Fruit fly (Drosophila melanogaster) whole organism, embryonic: ENCODE data around the gene CG17982.

ENCODE experiments used
- Bgb ChIP-seq: fragments of 200-800 bp; sonication (Bioruptor generic); IDR thresholded peaks from 2 replicates; pipeline ENCODE4 v1.3.6; 2022; ENCODE audit warnings: missing biosample characterization, missing genetic modification characterization; ENCODE audit not compliant: partially characterized antibody
- Blimp-1 ChIP-seq: fragments of 200-800 bp; sonication (Bioruptor generic); optimal IDR thresholded peaks from 3 replicates; lab custom pipeline; 2018; ENCODE audit warnings: missing biosample characterization, missing genetic modification characterization, mild to moderate bottlenecking, moderate library complexity, missing genetic modification reagents
- CG10543 ChIP-seq: fragments of 200-800 bp; sonication (Bioruptor generic); optimal IDR thresholded peaks from 3 replicates; lab custom pipeline; 2017; ENCODE audit warnings: missing biosample characterization, mild to moderate bottlenecking, missing genetic modification characterization, moderate library complexity
- CG11695 ChIP-seq: fragments of 200-800 bp; sonication (Bioruptor generic); IDR thresholded peaks from 3 replicates; pipeline ENCODE4 v1.3.6; 2022; ENCODE audit warnings: missing biosample characterization, missing genetic modification characterization
- CG11696 ChIP-seq: fragments of 200-800 bp; sonication (Bioruptor generic); IDR thresholded peaks from 2 replicates; pipeline ENCODE4 v1.3.6; 2022; ENCODE audit warnings: missing biosample characterization, missing genetic modification characterization
- CG12391 ChIP-seq: fragments of 200-800 bp; sonication (Bioruptor generic); optimal IDR thresholded peaks from 3 replicates; lab custom pipeline; 2018; ENCODE audit warnings: missing biosample characterization, mild to moderate bottlenecking, missing genetic modification characterization, moderate library complexity
- CG15011 ChIP-seq: fragments of 200-800 bp; sonication (Bioruptor generic); optimal IDR thresholded peaks from 3 replicates; lab custom pipeline; 2018; ENCODE audit warnings: missing biosample characterization, mild to moderate bottlenecking, missing genetic modification characterization
- CG15514 ChIP-seq: fragments of 200-800 bp; sonication (Bioruptor generic); optimal IDR thresholded peaks from 3 replicates; lab custom pipeline; 2017; ENCODE audit warnings: missing biosample characterization, missing genetic modification characterization, mild to moderate bottlenecking, moderate library complexity, missing genetic modification reagents
- CG1647 ChIP-seq: fragments of 200-800 bp; sonication (Bioruptor generic); optimal IDR thresholded peaks from 3 replicates; lab custom pipeline; 2016; ENCODE audit warnings: missing biosample characterization, missing genetic modification characterization
- CG18764 ChIP-seq: fragments of 200-800 bp; sonication (Bioruptor generic); optimal IDR thresholded peaks from 3 replicates; lab custom pipeline; 2016; ENCODE audit warnings: missing biosample characterization, missing genetic modification characterization
- CG4707 ChIP-seq: fragments of 200-800 bp; sonication (Bioruptor generic); optimal IDR thresholded peaks from 2 replicates; lab custom pipeline; 2018; ENCODE audit warnings: missing biosample characterization, mild to moderate bottlenecking, missing genetic modification characterization, moderate library complexity
- CG6272 ChIP-seq: fragments of 200-800 bp; sonication (Bioruptor generic); IDR thresholded peaks from 2 replicates; pipeline ENCODE4 v1.3.6; 2022; ENCODE audit warnings: missing biosample characterization, missing genetic modification characterization
- CG8089 ChIP-seq: fragments of 200-800 bp; sonication (Bioruptor generic); optimal IDR thresholded peaks from 3 replicates; lab custom pipeline; 2016; ENCODE audit warnings: missing biosample characterization, missing genetic modification characterization
- CG8281 ChIP-seq: fragments of 200-800 bp; sonication (Bioruptor generic); optimal IDR thresholded peaks from 2 replicates; lab custom pipeline; 2018; ENCODE audit warnings: missing biosample characterization, mild to moderate bottlenecking, missing genetic modification characterization, moderate library complexity
- CG8290 ChIP-seq, 3 experiments: fragments of 200-800 bp; sonication (Bioruptor generic); optimal IDR thresholded peaks; 2 replicates each; lab custom pipeline; 2016 to 2019; ENCODE audit warnings: missing biosample characterization in 3 of 3, missing genetic modification characterization in 3 of 3, mild to moderate bottlenecking in 2 of 3, moderate library complexity in 1 of 3
- CG9817 ChIP-seq: fragments of 200-800 bp; sonication (Bioruptor generic); optimal IDR thresholded peaks from 2 replicates; lab custom pipeline; 2018; ENCODE audit warnings: missing biosample characterization, mild to moderate bottlenecking, missing genetic modification characterization, moderate library complexity
- D19A ChIP-seq: fragments of 200-800 bp; optimal IDR thresholded peaks from 3 replicates; lab custom pipeline; 2019; ENCODE audit warnings: missing biosample characterization, mild to moderate bottlenecking, missing genetic modification characterization, moderate library complexity
- Dip2 ChIP-seq: fragments of 200-800 bp; sonication (Bioruptor generic); IDR thresholded peaks from 2 replicates; pipeline ENCODE4 v1.3.6; 2022; ENCODE audit warnings: missing biosample characterization, missing genetic modification characterization
- Dp ChIP-seq: fragments of 200-800 bp; sonication (Bioruptor generic); optimal IDR thresholded peaks from 2 replicates; lab custom pipeline; 2018; ENCODE audit warnings: missing biosample characterization, mild to moderate bottlenecking, missing genetic modification characterization, moderate library complexity
- Dref ChIP-seq: fragments of 200-800 bp; sonication (Bioruptor generic); IDR thresholded peaks from 2 replicates; pipeline ENCODE4 v1.3.6; 2022; ENCODE audit warnings: missing biosample characterization, missing genetic modification characterization
- Gsc ChIP-seq: fragments of 200-800 bp; sonication (Bioruptor generic); IDR thresholded peaks from 2 replicates; pipeline ENCODE4 v1.3.6; 2022; ENCODE audit warnings: missing biosample characterization, missing genetic modification characterization
- NFAT ChIP-seq: fragments of 200-800 bp; sonication (Bioruptor generic); IDR thresholded peaks from 2 replicates; pipeline ENCODE4 v1.3.6; 2022; ENCODE audit warnings: missing biosample characterization, missing genetic modification characterization
- Optix ChIP-seq: fragments of 200-800 bp; sonication (Bioruptor generic); IDR thresholded peaks from 3 replicates; pipeline ENCODE4 v1.3.6; 2022; ENCODE audit warnings: missing biosample characterization, missing genetic modification characterization
- Sin3A ChIP-seq: fragments of >200 bp; optimal IDR thresholded peaks from 2 replicates; lab custom pipeline; 2018
- Sox102F ChIP-seq: fragments of 200-800 bp; sonication (Bioruptor generic); optimal IDR thresholded peaks from 2 replicates; lab custom pipeline; 2018; ENCODE audit warnings: missing biosample characterization, mild to moderate bottlenecking, missing genetic modification characterization, moderate library complexity
- Sry-δ ChIP-seq: fragments of 200-800 bp; sonication (Bioruptor generic); optimal IDR thresholded peaks from 2 replicates; lab custom pipeline; 2016; ENCODE audit warnings: missing biosample characterization, missing genetic modification characterization
- Trl ChIP-seq, 3 experiments: fragments of >200 bp in 2 of 3; fragments of 200-800 bp in 1 of 3; sonication (Bioruptor generic) in 1 of 3; optimal IDR thresholded peaks; 2 replicates in 1 of 3; 3 replicates in 2 of 3; lab custom pipeline; 2016 to 2017; ENCODE audit warnings: missing biosample characterization in 1 of 3, missing genetic modification characterization in 1 of 3
- bab2 ChIP-seq: fragments of 200-800 bp; sonication (Bioruptor generic); optimal IDR thresholded peaks from 2 replicates; lab custom pipeline; 2016; ENCODE audit warnings: missing biosample characterization, missing genetic modification characterization
- cg ChIP-seq: fragments of 200-800 bp; sonication (Bioruptor generic); optimal IDR thresholded peaks from 3 replicates; lab custom pipeline; 2019; ENCODE audit warnings: missing biosample characterization, mild to moderate bottlenecking, missing genetic modification characterization, moderate library complexity
- ci ChIP-seq: fragments of 200-800 bp; sonication (Bioruptor generic); IDR thresholded peaks from 3 replicates; pipeline ENCODE4 v1.3.6; 2022; ENCODE audit warnings: missing biosample characterization, missing genetic modification characterization
- crol ChIP-seq: fragments of 200-800 bp; sonication (Bioruptor generic); IDR thresholded peaks from 2 replicates; pipeline ENCODE4 v1.3.6; 2022; ENCODE audit warnings: missing biosample characterization, missing genetic modification characterization
- dmrt11E ChIP-seq: fragments of 200-800 bp; sonication (Bioruptor generic); optimal IDR thresholded peaks from 3 replicates; lab custom pipeline; 2018; ENCODE audit warnings: missing biosample characterization, mild to moderate bottlenecking, missing genetic modification characterization, moderate library complexity
- fd64A ChIP-seq: fragments of 200-800 bp; sonication (Bioruptor generic); optimal IDR thresholded peaks from 3 replicates; lab custom pipeline; 2018; ENCODE audit warnings: missing biosample characterization, mild to moderate bottlenecking, missing genetic modification characterization
- gt ChIP-seq: fragments of 200-800 bp; sonication (Bioruptor generic); IDR thresholded peaks from 2 replicates; pipeline ENCODE4 v1.3.6; 2022; ENCODE audit warnings: missing biosample characterization, missing genetic modification characterization
- her ChIP-seq: fragments of 200-800 bp; sonication (Bioruptor generic); optimal IDR thresholded peaks from 2 replicates; lab custom pipeline; 2016; ENCODE audit warnings: missing biosample characterization, missing genetic modification characterization
- hkb ChIP-seq, 2 experiments: fragments of 200-800 bp in 1 of 2; fragments of >200 bp in 1 of 2; sonication (Bioruptor generic) in 1 of 2; IDR thresholded peaks in 1 of 2; optimal IDR thresholded peaks in 1 of 2; 2 replicates each; pipeline versions ENCODE4 v1.3.6 to Lab custom; 2017 to 2022; ENCODE audit warnings: missing biosample characterization in 1 of 2, missing genetic modification characterization in 1 of 2
- insv ChIP-seq, 2 experiments: fragments of 200-800 bp; sonication (Bioruptor generic); optimal IDR thresholded peaks; 3 replicates each; lab custom pipeline; 2016 to 2018; ENCODE audit warnings: missing biosample characterization in 2 of 2, missing genetic modification characterization in 2 of 2
- knrl ChIP-seq: fragments of 200-800 bp; sonication (Bioruptor generic); IDR thresholded peaks from 3 replicates; pipeline ENCODE4 v1.3.6; 2022; ENCODE audit warnings: missing biosample characterization, missing genetic modification characterization; ENCODE audit not compliant: partially characterized antibody
- mld ChIP-seq: fragments of 200-800 bp; sonication (Bioruptor generic); IDR thresholded peaks from 3 replicates; pipeline ENCODE4 v1.3.6; 2022; ENCODE audit warnings: missing biosample characterization, missing genetic modification characterization; ENCODE audit not compliant: partially characterized antibody
- pfk ChIP-seq: fragments of 200-800 bp; sonication (Bioruptor generic); optimal IDR thresholded peaks from 2 replicates; lab custom pipeline; 2018; ENCODE audit warnings: missing biosample characterization, mild to moderate bottlenecking, missing genetic modification characterization, moderate library complexity
- ranshi ChIP-seq: fragments of 200-800 bp; sonication (Bioruptor generic); IDR thresholded peaks from 2 replicates; pipeline ENCODE4 v1.3.6; 2022; ENCODE audit warnings: missing biosample characterization, missing genetic modification characterization
- sna ChIP-seq: fragments of 200-800 bp; sonication (Bioruptor generic); IDR thresholded peaks from 2 replicates; pipeline ENCODE4 v1.3.6; 2022; ENCODE audit warnings: missing biosample characterization, missing genetic modification characterization; ENCODE audit not compliant: partially characterized antibody
- sqz ChIP-seq: fragments of 200-800 bp; sonication (Bioruptor generic); optimal IDR thresholded peaks from 3 replicates; lab custom pipeline; 2018; ENCODE audit warnings: missing biosample characterization, mild to moderate bottlenecking, missing genetic modification characterization
- tgo ChIP-seq: fragments of 200-800 bp; sonication (Bioruptor generic); IDR thresholded peaks from 3 replicates; pipeline ENCODE4 v1.3.6; 2022; ENCODE audit warnings: missing biosample characterization, missing genetic modification characterization
- tll ChIP-seq, 2 experiments: fragments of 200-800 bp in 1 of 2; fragments of >200 bp in 1 of 2; sonication (Bioruptor generic) in 1 of 2; optimal IDR thresholded peaks; 2 replicates each; lab custom pipeline; 2017 to 2019; ENCODE audit warnings: missing biosample characterization in 2 of 2, missing genetic modification characterization in 2 of 2, mild to moderate bottlenecking in 1 of 2, moderate library complexity in 1 of 2
- usp ChIP-seq: fragments of >200 bp; optimal IDR thresholded peaks from 2 replicates; lab custom pipeline; 2017; ENCODE audit warnings: missing biosample characterization, missing genetic modification characterization
- vfl ChIP-seq: fragments of 200-800 bp; sonication (Bioruptor generic); optimal IDR thresholded peaks from 2 replicates; lab custom pipeline; 2016; ENCODE audit warnings: missing biosample characterization, missing genetic modification characterization

Gene CG17982

dm6 chrX:8114476-8115342, 28.9 kb downstream of the CG17982 start (continued):
- TF ChIP-seq Bgb: no peak
- TF ChIP-seq mld (GFP tag; lab: Robert Waterston, UW): no peak
- TF ChIP-seq tll (GFP tag; optimal IDR thresholded peaks at IDR 0.05; lab: Kevin White, UChicago): no peak
- no peak for TF ChIP-seq Gsc (GFP tag; lab: Robert Waterston, UW)
- TF ChIP-seq D19A (tag; lab: Kevin White, UChicago): peak; percentile 47
- peak; percentile 78 for TF ChIP-seq CG11696 (GFP tag; lab: Robert Waterston, UW)
- TF ChIP-seq CG8290 (GFP tag; optimal IDR thresholded peaks at IDR 0.05; lab: Kevin White, UChicago): no peak
- TF ChIP-seq CG8290 (tag; optimal IDR thresholded peaks at IDR 0.05; lab: Kevin White, UChicago): peak in 1 of 2 experiments; percentile 59
- TF ChIP-seq Blimp-1: peak; percentile 42
- peak; percentile 57 for TF ChIP-seq CG10543
- TF ChIP-seq Sry-δ (GFP tag; lab: Kevin White, UChicago): peak; percentile 3
- peak; percentile 39 for TF ChIP-seq bab2 (GFP tag; lab: Kevin White, UChicago)
- TF ChIP-seq hkb (optimal IDR thresholded peaks at IDR 0.05; lab: Kevin White, UChicago): no peak
- peak; percentile 62; the same call in 1 of the 2 replicates for TF ChIP-seq hkb (GFP tag; IDR thresholded peaks at IDR 0.05; lab: Robert Waterston, UW)
- TF ChIP-seq CG15514 (GFP tag; lab: Kevin White, UChicago): peak; percentile 41
- TF ChIP-seq CG6272 (GFP tag; lab: Robert Waterston, UW): no peak
- TF ChIP-seq CG18764: no peak
- TF ChIP-seq tgo (GFP tag; lab: Robert Waterston, UW): peak; percentile 42; the same call in 2 of the 3 replicates
- no peak for TF ChIP-seq Sin3A (lab: Kevin White, UChicago)
- TF ChIP-seq Dip2 (GFP tag; lab: Robert Waterston, UW): no peak
- TF ChIP-seq Dref: no peak
- no peak for TF ChIP-seq knrl (GFP tag; lab: Robert Waterston, UW)
- peak; percentile 62 for TF ChIP-seq CG15011 (GFP tag; lab: Kevin White, UChicago)
- no peak for TF ChIP-seq fd64A (GFP tag; lab: Kevin White, UChicago)
- TF ChIP-seq gt (GFP tag; lab: Robert Waterston, UW): no peak
- TF ChIP-seq crol (GFP tag; lab: Robert Waterston, UW): peak; percentile 68
- no peak for TF ChIP-seq CG4707 (GFP tag; lab: Kevin White, UChicago)
- no peak for TF ChIP-seq pfk (GFP tag; lab: Kevin White, UChicago)
- TF ChIP-seq ranshi (GFP tag; lab: Robert Waterston, UW): peak; percentile 63; the same call in 1 of the 2 replicates
- peak; percentile 52 for TF ChIP-seq her
- TF ChIP-seq sqz (GFP tag; lab: Kevin White, UChicago): no peak
- peak; percentile 22; the same call in 1 of the 3 replicates for TF ChIP-seq ci (GFP tag; lab: Robert Waterston, UW)
- no peak for TF ChIP-seq Optix (GFP tag; lab: Robert Waterston, UW)
- TF ChIP-seq CG12391 (tag; lab: Kevin White, UChicago): peak; percentile 64
- TF ChIP-seq Dp (GFP tag; lab: Kevin White, UChicago): no peak
- TF ChIP-seq CG8089 (GFP tag; lab: Kevin White, UChicago): no peak
- TF ChIP-seq insv (GFP tag; optimal IDR thresholded peaks at IDR 0.05; lab: Kevin White, UChicago): peak; percentile 64 to 94
- TF ChIP-seq cg (GFP tag; lab: Kevin White, UChicago): peak; percentile 29
- TF ChIP-seq sna (GFP tag; lab: Robert Waterston, UW): no peak
- TF ChIP-seq CG9817 (tag; lab: Kevin White, UChicago): peak; percentile 72
- TF ChIP-seq Trl (optimal IDR thresholded peaks at IDR 0.05; lab: Kevin White, UChicago): no peak
- no peak for TF ChIP-seq Trl (GFP tag; optimal IDR thresholded peaks at IDR 0.05; lab: Kevin White, UChicago)
- TF ChIP-seq dmrt11E (tag; lab: Kevin White, UChicago): no peak
- TF ChIP-seq vfl (GFP tag; lab: Kevin White, UChicago): peak; percentile 64
- TF ChIP-seq CG1647 (GFP tag; lab: Kevin White, UChicago): no peak
- TF ChIP-seq NFAT: no peak
- TF ChIP-seq CG11695 (GFP tag; lab: Robert Waterston, UW): peak; percentile 88
- TF ChIP-seq usp (GFP tag; lab: Kevin White, UChicago): no peak
- no peak for TF ChIP-seq CG8281 (tag; lab: Kevin White, UChicago)
- TF ChIP-seq Sox102F (GFP tag; lab: Kevin White, UChicago): peak; percentile 64
